Comparison of ENCODE assay signal across 2 fruit fly cellular contexts in the genomic region with DNA sequence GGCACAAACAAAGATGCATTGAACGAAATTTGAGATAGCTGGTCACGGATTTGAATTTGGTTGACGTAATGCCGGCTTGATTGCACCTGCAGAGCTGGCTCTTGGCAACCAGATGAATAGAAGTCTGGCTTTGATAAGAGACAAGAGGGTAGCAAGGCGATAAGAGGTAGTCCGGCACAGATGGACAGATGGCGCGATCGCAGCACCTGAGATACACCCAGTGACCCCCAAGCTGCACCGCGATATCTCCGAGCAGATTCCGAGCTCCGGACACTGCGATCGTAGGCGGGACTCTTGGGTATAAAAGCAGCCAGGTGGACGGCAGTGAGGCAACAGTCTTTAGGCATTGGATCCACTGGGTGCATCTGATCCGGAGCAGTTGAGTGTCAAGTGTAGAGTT.
TF ChIP-seq lines count a peak whose summit lies in the region.

Lsp1beta (plus strand) TSS at position 185 of the 400 bp plus-strand sequence.

TF ChIP-seq in whole organism, prepupa, 60 proteins besides CTCF, POLR2A, EP300 and RAD21:
- TF ChIP-seq Lpt (GFP tag; optimal IDR thresholded peaks at IDR 0.05; lab: Kevin White, UChicago) (no peak), vri (GFP tag; optimal IDR thresholded peaks at IDR 0.05; lab: Kevin White, UChicago) (peak; percentile 16), svp (GFP tag; lab: Kevin White, UChicago) (peak; percentile 97)

TF ChIP-seq in whole organism, wandering third instar larva, 38 proteins besides CTCF, POLR2A, EP300 and RAD21:
- TF ChIP-seq brk (GFP tag; optimal IDR thresholded peaks at IDR 0.05; lab: Kevin White, UChicago) (no peak), dmrt93B (GFP tag; optimal IDR thresholded peaks at IDR 0.05; lab: Kevin White, UChicago) (no peak), Hnf4 (GFP tag; optimal IDR thresholded peaks at IDR 0.05; lab: Kevin White, UChicago) (no peak), Rel (GFP tag; optimal IDR thresholded peaks at IDR 0.05; lab: Kevin White, UChicago) (no peak), Rel (tag; optimal IDR thresholded peaks at IDR 0.05; lab: Kevin White, UChicago) (peak; percentile 0), sage (GFP tag; optimal IDR thresholded peaks at IDR 0.05; lab: Kevin White, UChicago) (no peak)
